Worm (Caenorhabditis elegans) whole organism, young adult: Measurements from ENCODE around the gene T10C6.16.

ENCODE experiments used
- F37B4.10 ChIP-seq: fragments of 200-800 bp; sonication (Bioruptor generic); IDR thresholded peaks from 2 replicates; pipeline ENCODE4 v1.3.6; 2022; ENCODE audit warnings: missing genetic modification characterization, missing compliant biosample characterization
- F55B11.4 ChIP-seq: sonication (generic microtip); optimal IDR thresholded peaks from 2 replicates; lab custom pipeline; 2016; ENCODE audit warnings: missing compliant biosample characterization, missing genetic modification characterization, borderline replicate concordance; ENCODE audit not compliant: insufficient read depth
- ama-1 ChIP-seq, 3 experiments: fragments of 150-350 bp in 1 of 3; sonication (generic microtip) in 2 of 3; optimal IDR thresholded peaks; 2 replicates each; lab custom pipeline; 2014 to 2018; ENCODE audit warnings: missing biosample characterization in 2 of 3, missing genetic modification characterization in 2 of 3, missing genetic modification reagents in 2 of 3
- die-1 ChIP-seq: sonication (generic microtip); optimal IDR thresholded peaks from 2 replicates; lab custom pipeline; 2016; ENCODE audit warnings: missing genotype, mild to moderate bottlenecking, missing genetic modification characterization, missing compliant biosample characterization
- hmg-1.2 ChIP-seq: fragments of 200-800 bp; sonication (Bioruptor generic); IDR thresholded peaks from 2 replicates; pipeline ENCODE4 v1.3.6; 2022; ENCODE audit warnings: missing genetic modification reagents, missing genetic modification characterization, missing compliant biosample characterization
- hrde-1 ChIP-seq: sonication (generic microtip); optimal IDR thresholded peaks from 2 replicates; lab custom pipeline; 2016; ENCODE audit warnings: missing genetic modification characterization, mild to moderate bottlenecking, missing compliant biosample characterization, moderate library complexity, missing genotype, missing genetic modification reagents, borderline replicate concordance
- nfya-1 ChIP-seq: sonication (generic microtip); optimal IDR thresholded peaks from 2 replicates; lab custom pipeline; 2017; ENCODE audit warnings: antibody characterized with exemption, missing compliant biosample characterization, missing genetic modification characterization, borderline replicate concordance; ENCODE audit not compliant: insufficient read depth
- nhr-27 ChIP-seq: fragments of 200-800 bp; sonication (Bioruptor generic); optimal IDR thresholded peaks from 2 replicates; lab custom pipeline; 2018; ENCODE audit warnings: mild to moderate bottlenecking, missing genetic modification characterization, moderate library complexity, missing compliant biosample characterization
- pha-4 ChIP-seq: fragments of 150-350 bp; sonication (generic microtip); optimal IDR thresholded peaks from 2 replicates; lab custom pipeline; 2014; ENCODE audit warnings: missing biosample characterization, missing genetic modification reagents, missing genetic modification characterization
- rcor-1 ChIP-seq: fragments of 200-800 bp; sonication (Bioruptor generic); IDR thresholded peaks from 2 replicates; pipeline ENCODE4 v1.3.6; 2022; ENCODE audit warnings: missing genetic modification reagents, missing genetic modification characterization, missing compliant biosample characterization

DNA sequence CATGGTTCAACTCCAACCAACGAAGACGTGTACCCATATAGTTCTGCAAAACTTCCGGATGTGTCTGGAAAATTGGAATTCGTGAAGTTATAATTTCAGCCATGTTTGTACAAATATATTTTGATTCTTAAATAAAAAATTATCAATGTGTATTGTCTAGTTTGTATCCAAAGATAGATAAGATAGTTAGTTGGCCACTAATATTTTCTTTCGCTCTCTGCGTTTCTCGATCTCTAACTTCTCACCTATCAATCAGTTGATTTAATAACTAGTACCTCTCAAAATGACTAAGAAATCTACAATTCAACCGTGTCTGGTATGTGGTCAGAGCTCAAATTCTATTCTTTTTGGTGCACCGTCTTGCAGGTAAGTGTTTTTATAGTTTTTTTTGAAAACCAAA lies 38.4 kb upstream of the T10C6.16 start, which contains the start of gene nhr-176:
- TF ChIP-seq nhr-27 (tag; lab: Kevin White, UChicago) (no peak), F37B4.10 (GFP tag; lab: Robert Waterston, UW) (no peak), F55B11.4 (tag; lab: Kevin White, UChicago) (no peak), nfya-1 (tag; lab: Kevin White, UChicago) (no peak), hrde-1 (tag; lab: Kevin White, UChicago) (no peak), pha-4 (tag; lab: Kevin White, UChicago) (no peak), die-1 (no peak), ama-1 (optimal IDR thresholded peaks at IDR 0.05; lab: Kevin White, UChicago) (no peak), ama-1 (GFP tag; optimal IDR thresholded peaks at IDR 0.05; lab: Kevin White, UChicago) (no peak), rcor-1 (GFP tag; lab: Robert Waterston, UW) (no peak), hmg-1.2 (GFP tag; lab: Robert Waterston, UW) (no peak)
